Worm (Caenorhabditis elegans) whole organism, mixed stage, embryonic: ENCODE measurements around the gene sfxn-1.4.
A peak's percentile ranks its signal among the peaks of the same experiment; 100 is the strongest.

Source experiments
- M03D4.4 ChIP-seq: sonication (generic microtip); optimal IDR thresholded peaks from 2 replicates; lab custom pipeline; 2017; ENCODE audit warnings: mild to moderate bottlenecking, missing genetic modification characterization, missing compliant biosample characterization
- bed-3 ChIP-seq: fragments of 200-800 bp; sonication (Bioruptor generic); optimal IDR thresholded peaks from 3 replicates; lab custom pipeline; 2018; ENCODE audit warnings: mild to moderate bottlenecking, missing genetic modification characterization, moderate library complexity, missing compliant biosample characterization
- blmp-1 ChIP-seq: fragments of 150-350 bp; optimal IDR thresholded peaks from 2 replicates; lab custom pipeline; 2014; ENCODE audit warnings: missing biosample characterization, missing genetic modification characterization
- ceh-83 ChIP-seq: fragments of 200-800 bp; sonication (Bioruptor generic); optimal IDR thresholded peaks from 2 replicates; lab custom pipeline; 2018; ENCODE audit warnings: mild to moderate bottlenecking, missing genetic modification characterization, missing compliant biosample characterization
- ces-1 ChIP-seq: fragments of 150-350 bp; optimal IDR thresholded peaks from 2 replicates; lab custom pipeline; 2014; ENCODE audit warnings: missing biosample characterization, missing genetic modification reagents, missing genetic modification characterization
- cnd-1 ChIP-seq: fragments of 200-800 bp; sonication (Bioruptor generic); optimal IDR thresholded peaks from 2 replicates; lab custom pipeline; 2018; ENCODE audit warnings: mild to moderate bottlenecking, missing genetic modification characterization, missing compliant biosample characterization
- drap-1 ChIP-seq: fragments of 200-800 bp; sonication (Bioruptor generic); optimal IDR thresholded peaks from 3 replicates; lab custom pipeline; 2018; ENCODE audit warnings: mild to moderate bottlenecking, missing genetic modification characterization, missing compliant biosample characterization
- elt-1 ChIP-seq: sonication (generic microtip); optimal IDR thresholded peaks from 2 replicates; lab custom pipeline; 2017; ENCODE audit warnings: missing genetic modification characterization, mild to moderate bottlenecking, missing compliant biosample characterization, antibody characterized with exemption, moderate library complexity, borderline replicate concordance; ENCODE audit not compliant: insufficient read depth
- elt-3 ChIP-seq: fragments of 150-350 bp; optimal IDR thresholded peaks from 2 replicates; lab custom pipeline; 2014; ENCODE audit warnings: missing biosample characterization, missing genetic modification characterization
- flh-1 ChIP-seq: fragments of 200-800 bp; sonication (Bioruptor generic); optimal IDR thresholded peaks from 2 replicates; lab custom pipeline; 2018; ENCODE audit warnings: mild to moderate bottlenecking, missing genetic modification characterization, moderate library complexity, missing compliant biosample characterization
- ham-2 ChIP-seq: fragments of 200-800 bp; sonication (Bioruptor generic); optimal IDR thresholded peaks from 2 replicates; lab custom pipeline; 2018; ENCODE audit warnings: mild to moderate bottlenecking, missing genetic modification characterization, missing compliant biosample characterization
- hlh-1 ChIP-seq: fragments of 150-350 bp; optimal IDR thresholded peaks from 2 replicates; lab custom pipeline; 2014; ENCODE audit warnings: missing biosample characterization, missing genetic modification reagents, missing genetic modification characterization
- lin-13 ChIP-seq: fragments of 150-350 bp; optimal IDR thresholded peaks from 2 replicates; lab custom pipeline; 2014; ENCODE audit warnings: missing biosample characterization, missing genetic modification characterization
- lin-32 ChIP-seq: fragments of 200-800 bp; sonication (Bioruptor generic); optimal IDR thresholded peaks from 2 replicates; lab custom pipeline; 2018; ENCODE audit warnings: mild to moderate bottlenecking, missing genetic modification characterization, missing compliant biosample characterization
- lsy-2 ChIP-seq: fragments of 150-350 bp; optimal IDR thresholded peaks from 2 replicates; lab custom pipeline; 2014; ENCODE audit warnings: missing biosample characterization, missing genetic modification characterization
- mab-5 ChIP-seq: fragments of 150-350 bp; optimal IDR thresholded peaks from 2 replicates; lab custom pipeline; 2014; ENCODE audit warnings: missing biosample characterization, missing genetic modification characterization
- mep-1 ChIP-seq: fragments of 150-350 bp; optimal IDR thresholded peaks from 2 replicates; lab custom pipeline; 2017; ENCODE audit warnings: missing biosample characterization, missing genetic modification reagents, missing genetic modification characterization, inconsistent platforms
- mls-2 ChIP-seq: sonication (generic microtip); optimal IDR thresholded peaks from 2 replicates; lab custom pipeline; 2016; ENCODE audit warnings: mild to moderate bottlenecking, missing genetic modification characterization, moderate library complexity, missing compliant biosample characterization
- nhr-2 ChIP-seq: fragments of 150-350 bp; optimal IDR thresholded peaks from 2 replicates; lab custom pipeline; 2014; ENCODE audit warnings: missing biosample characterization, missing genetic modification characterization
- nhr-237 ChIP-seq: fragments of 150-350 bp; optimal IDR thresholded peaks from 2 replicates; lab custom pipeline; 2014; ENCODE audit warnings: missing biosample characterization, missing genetic modification characterization
- nhr-28 ChIP-seq: fragments of 150-350 bp; optimal IDR thresholded peaks from 2 replicates; lab custom pipeline; 2014; ENCODE audit warnings: missing biosample characterization, missing genetic modification characterization
- nhr-76 ChIP-seq: sonication (generic microtip); optimal IDR thresholded peaks from 2 replicates; lab custom pipeline; 2017; ENCODE audit warnings: missing biosample characterization, missing genetic modification characterization
- pha-4 ChIP-seq: fragments of 150-350 bp; optimal IDR thresholded peaks from 2 replicates; lab custom pipeline; 2018; ENCODE audit warnings: missing biosample characterization, missing genetic modification reagents, missing genetic modification characterization
- sem-2 ChIP-seq: fragments of 200-800 bp; sonication (Bioruptor generic); optimal IDR thresholded peaks from 2 replicates; lab custom pipeline; 2018; ENCODE audit warnings: mild to moderate bottlenecking, missing genetic modification characterization, missing compliant biosample characterization
- snpc-4 ChIP-seq: fragments of 150-350 bp; optimal IDR thresholded peaks from 2 replicates; lab custom pipeline; 2014; ENCODE audit warnings: missing biosample characterization, missing genetic modification characterization
- sptf-1 ChIP-seq: sonication (generic microtip); optimal IDR thresholded peaks from 2 replicates; lab custom pipeline; 2017; ENCODE audit warnings: mild to moderate bottlenecking, missing genetic modification characterization, moderate library complexity, missing compliant biosample characterization
- tbx-8 ChIP-seq: fragments of 200-800 bp; sonication (Bioruptor generic); optimal IDR thresholded peaks from 2 replicates; lab custom pipeline; 2018; ENCODE audit warnings: mild to moderate bottlenecking, missing genetic modification characterization, moderate library complexity, missing compliant biosample characterization
- unc-120 ChIP-seq: sonication (generic microtip); optimal IDR thresholded peaks from 2 replicates; lab custom pipeline; 2017; ENCODE audit warnings: missing genetic modification characterization, missing compliant biosample characterization; ENCODE audit not compliant: poor library complexity, severe bottlenecking
- unc-39 ChIP-seq: fragments of 150-350 bp; optimal IDR thresholded peaks from 2 replicates; lab custom pipeline; 2014; ENCODE audit warnings: missing biosample characterization, missing genetic modification characterization
- unc-62 ChIP-seq: fragments of 150-350 bp; optimal IDR thresholded peaks from 2 replicates; lab custom pipeline; 2014; ENCODE audit warnings: missing biosample characterization, missing genetic modification reagents, missing genetic modification characterization
- zip-8 ChIP-seq: fragments of 150-350 bp; optimal IDR thresholded peaks from 2 replicates; lab custom pipeline; 2014; ENCODE audit warnings: missing biosample characterization, missing genetic modification characterization
- ztf-11 ChIP-seq: fragments of 150-350 bp; optimal IDR thresholded peaks from 2 replicates; lab custom pipeline; 2014; ENCODE audit warnings: missing biosample characterization, missing genetic modification characterization

sfxn-1.4 gene

DNA sequence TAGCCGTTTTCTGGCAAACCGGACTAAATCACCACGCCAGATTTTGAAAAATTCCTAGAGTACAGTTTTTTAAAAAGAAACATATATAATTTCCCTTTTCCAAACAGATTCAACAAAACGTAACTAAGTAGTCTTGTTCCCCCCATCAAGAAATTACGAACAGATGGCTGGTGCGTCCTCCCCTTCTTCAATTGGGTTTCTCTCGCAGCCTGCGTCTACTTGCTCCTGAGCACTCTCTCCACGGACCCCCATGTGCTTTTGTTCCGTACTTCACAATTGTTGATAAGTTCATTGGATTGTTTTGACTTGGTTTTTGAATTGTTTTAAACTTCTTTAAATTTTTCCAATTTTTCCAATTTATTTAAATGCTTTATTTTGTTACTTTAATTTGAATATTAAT lies 7.0 kb upstream of the sfxn-1.4 start:
- TF ChIP-seq nhr-237 (tag; lab: Kevin White, UChicago) = no peak
- TF ChIP-seq ztf-11 (tag; lab: Kevin White, UChicago) = no peak
- peak; percentile 79 for TF ChIP-seq ces-1 (GFP tag; lab: Kevin White, UChicago)
- peak; percentile 46 for TF ChIP-seq unc-120
- TF ChIP-seq M03D4.4 (tag; lab: Kevin White, UChicago) = no peak
- TF ChIP-seq cnd-1 (tag; lab: Kevin White, UChicago) = peak; percentile 70
- no peak for TF ChIP-seq unc-39 (tag; lab: Kevin White, UChicago)
- TF ChIP-seq elt-1 (tag; lab: Kevin White, UChicago) = no peak
- no peak for TF ChIP-seq zip-8 (tag; lab: Kevin White, UChicago)
- no peak for TF ChIP-seq sptf-1

DNA sequence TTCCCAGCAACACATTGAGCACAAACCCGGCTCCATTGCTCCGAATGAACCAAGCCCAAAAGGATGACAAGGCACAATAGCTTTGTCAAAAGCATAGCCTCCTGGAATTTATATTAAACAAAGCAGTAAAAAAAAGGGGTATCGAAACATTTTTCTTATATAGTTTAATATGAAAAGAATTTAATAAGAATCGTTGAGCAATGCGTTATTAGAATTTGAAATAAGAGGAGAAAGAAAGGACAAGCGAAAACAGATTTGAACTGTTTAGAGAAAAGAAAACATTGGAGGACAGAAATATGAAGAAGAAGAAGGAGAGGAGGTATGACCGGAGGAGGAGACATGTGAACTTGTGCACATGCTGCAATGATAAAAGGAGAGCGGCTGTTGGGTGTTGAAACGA lies 4.1 kb upstream of the sfxn-1.4 start, which contains the start of gene C47D12.5:
TSS of gene C47D12.5 (minus strand) at position 101 of the 400 bp plus-strand sequence.
- no peak for TF ChIP-seq pha-4 (tag; lab: Kevin White, UChicago)
- TF ChIP-seq nhr-237 (tag; lab: Kevin White, UChicago) = no peak
- TF ChIP-seq ham-2 = no peak
- TF ChIP-seq mep-1 = no peak
- TF ChIP-seq unc-62 (GFP tag; lab: Kevin White, UChicago) = no peak
- TF ChIP-seq nhr-2 (tag; lab: Kevin White, UChicago) = no peak
- no peak for TF ChIP-seq lin-32 (GFP tag; lab: Kevin White, UChicago)
- TF ChIP-seq zip-8 (tag; lab: Kevin White, UChicago) = no peak

DNA sequence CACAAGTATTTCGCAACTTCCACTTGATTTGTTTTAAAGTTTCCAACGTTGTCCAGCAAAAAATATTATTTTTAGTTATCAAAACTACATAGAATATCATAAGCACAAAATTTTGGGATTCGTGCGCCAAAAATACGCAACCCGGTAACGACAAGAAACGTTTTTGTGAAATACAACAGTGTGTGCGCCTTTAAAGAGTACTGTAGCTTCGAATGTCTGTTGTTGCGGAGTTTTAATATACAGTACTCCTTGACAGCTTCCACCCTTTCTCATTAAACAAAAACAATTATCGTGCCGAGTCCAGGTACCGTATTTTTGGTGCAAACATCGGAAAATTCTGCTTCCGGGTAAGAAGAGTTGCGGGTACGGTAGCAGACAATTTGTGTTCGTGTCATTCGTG lies 816 bp downstream of the sfxn-1.4 start:
- TF ChIP-seq pha-4 (tag; lab: Kevin White, UChicago) (no peak), flh-1 (GFP tag; lab: Kevin White, UChicago) (no peak), sem-2 (GFP tag; lab: Kevin White, UChicago) (no peak), bed-3 (no peak), nhr-28 (tag; lab: Kevin White, UChicago) (no peak), mab-5 (tag; lab: Kevin White, UChicago) (no peak), M03D4.4 (tag; lab: Kevin White, UChicago) (no peak), blmp-1 (tag; lab: Kevin White, UChicago) (no peak), drap-1 (GFP tag; lab: Kevin White, UChicago) (no peak), ztf-11 (tag; lab: Kevin White, UChicago) (no peak), unc-62 (GFP tag; lab: Kevin White, UChicago) (no peak), hlh-1 (tag; lab: Kevin White, UChicago) (no peak), ces-1 (GFP tag; lab: Kevin White, UChicago) (no peak), elt-3 (no peak)

DNA sequence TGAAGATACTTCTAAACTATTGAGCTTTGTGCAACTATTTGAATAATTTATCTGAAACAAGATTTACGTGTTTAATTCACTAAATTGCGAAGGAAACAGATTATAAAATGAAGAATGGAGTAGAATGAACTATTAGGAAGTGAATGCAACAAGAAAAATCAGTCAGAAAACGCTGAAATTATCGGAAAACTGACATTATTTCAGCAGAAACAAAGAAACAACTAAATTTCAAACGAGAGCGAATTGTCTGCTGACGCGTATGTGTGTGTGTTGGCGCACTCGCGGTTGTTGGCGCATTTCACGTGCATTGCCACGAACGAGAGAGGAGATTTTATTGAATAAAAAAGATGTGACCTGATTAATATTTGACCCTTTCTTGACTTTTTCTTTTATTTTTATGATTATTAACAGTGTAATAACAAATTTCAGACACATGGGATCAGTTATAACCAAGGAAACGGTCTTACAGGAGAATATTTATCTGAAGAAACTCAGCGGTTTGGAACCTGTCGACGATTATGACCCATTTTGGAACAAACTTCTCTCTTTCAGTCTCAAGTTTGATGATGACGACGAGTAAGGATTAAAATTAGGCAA lies 5.1 kb downstream of the sfxn-1.4 start, which contains the start of the genes trr-1 and C47D12.2:
TSS of gene trr-1 (minus strand) at position 51 of the 597 bp plus-strand sequence.
TSS of gene C47D12.2 (plus strand) at position 430 of the 597 bp plus-strand sequence.
- TF ChIP-seq elt-3 (no peak), ham-2 (no peak), ceh-83 (GFP tag; lab: Kevin White, UChicago) (no peak), ces-1 (GFP tag; lab: Kevin White, UChicago) (no peak), blmp-1 (tag; lab: Kevin White, UChicago) (no peak), lin-13 (tag; lab: Kevin White, UChicago) (peak; percentile 72), nhr-76 (no peak), M03D4.4 (tag; lab: Kevin White, UChicago) (no peak), cnd-1 (tag; lab: Kevin White, UChicago) (no peak), bed-3 (no peak), pha-4 (tag; lab: Kevin White, UChicago) (peak; percentile 49), nhr-28 (tag; lab: Kevin White, UChicago) (no peak), mls-2 (tag; lab: Kevin White, UChicago) (no peak), mab-5 (tag; lab: Kevin White, UChicago) (no peak), sem-2 (GFP tag; lab: Kevin White, UChicago) (no peak)
- TF ChIP-seq, all 35 proteins: peak for 2

DNA sequence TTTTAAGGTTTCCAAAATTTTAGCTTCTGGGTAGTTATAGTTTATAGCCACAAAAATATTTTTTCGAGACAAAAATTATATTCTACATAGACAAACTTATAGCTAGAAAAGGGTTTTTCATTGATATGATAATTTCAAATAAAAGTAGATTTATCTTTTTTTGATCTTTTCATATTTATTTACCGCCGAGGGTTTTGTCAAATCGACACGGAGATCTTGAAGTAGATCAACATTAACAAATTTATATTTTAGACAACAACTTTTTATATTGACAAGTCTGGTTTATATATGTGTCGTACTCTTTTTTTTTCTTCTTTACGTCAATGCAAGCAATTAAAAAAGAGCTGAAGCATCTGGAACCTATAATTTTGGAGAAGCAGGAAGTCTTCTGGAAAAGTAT lies 22.2 kb downstream of the sfxn-1.4 start:
- TF ChIP-seq pha-4 (tag; lab: Kevin White, UChicago) (no peak), sptf-1 (no peak), nhr-2 (tag; lab: Kevin White, UChicago) (no peak), mls-2 (tag; lab: Kevin White, UChicago) (no peak), snpc-4 (tag; lab: Kevin White, UChicago) (no peak), tbx-8 (no peak), cnd-1 (tag; lab: Kevin White, UChicago) (no peak), lsy-2 (no peak), zip-8 (tag; lab: Kevin White, UChicago) (no peak), drap-1 (GFP tag; lab: Kevin White, UChicago) (no peak), ceh-83 (GFP tag; lab: Kevin White, UChicago) (no peak), ztf-11 (tag; lab: Kevin White, UChicago) (no peak), unc-62 (GFP tag; lab: Kevin White, UChicago) (no peak), lin-13 (tag; lab: Kevin White, UChicago) (no peak)
